Fruit fly (Drosophila melanogaster) S2 (cell line): ENCODE measurements around the gene CG32681.

Source experiments
- CG8478 ChIP-seq: fragments of >200 bp; optimal IDR thresholded peaks from 2 replicates; lab custom pipeline; 2018
- CTCF ChIP-seq, 2 experiments: fragments of >200 bp; optimal IDR thresholded peaks; 2 replicates each; lab custom pipeline; 2018

dm6 chrX:10347979-10348692 lies 33.0 kb downstream of the CG32681 start:
- TF ChIP-seq CG8478 (lab: Kevin White, UChicago) (no peak), CTCF (optimal IDR thresholded peaks at IDR 0.05; lab: Kevin White, UChicago) (no peak)
